Worm (Caenorhabditis elegans) whole organism, L1 larva: ENCODE results near the gene F38B7.17.

ENCODE experiments used
- dsc-1 ChIP-seq: sonication (generic microtip); optimal IDR thresholded peaks from 2 replicates; lab custom pipeline; 2016; ENCODE audit warnings: mild to moderate bottlenecking, missing genetic modification characterization, missing compliant biosample characterization
- pqm-1 ChIP-seq: sonication (generic microtip); optimal IDR thresholded peaks from 3 replicates; lab custom pipeline; 2017; ENCODE audit warnings: missing biosample characterization, missing genetic modification characterization
- skn-1 ChIP-seq: fragments of 150-350 bp; optimal IDR thresholded peaks from 2 replicates; lab custom pipeline; 2014; ENCODE audit warnings: missing biosample characterization, missing genetic modification characterization
- snu-23 ChIP-seq: sonication (generic microtip); optimal IDR thresholded peaks from 2 replicates; lab custom pipeline; 2016; ENCODE audit warnings: missing genetic modification characterization, missing compliant biosample characterization

ce11 chrV:11548914-11549406 is at the start of gene F38B7.17, which contains the start of gene F38B7.3:
- TF ChIP-seq pqm-1 (tag; lab: Kevin White, UChicago) (no peak), skn-1 (peak; percentile 50), dsc-1 (peak; percentile 41), snu-23 (peak; percentile 79)
